Worm (Caenorhabditis elegans): ENCODE measurements around the gene rhi-1.

The rhi-1 gene

ce11 chrX:4478503-4478902 is 29.8 kb upstream of the rhi-1 start:
- TF ChIP-seq unc-120 (tag; optimal IDR thresholded peaks at IDR 0.05; ENCODE audit: poor library complexity, severe bottlenecking) (no peak), zip-8 (tag; optimal IDR thresholded peaks at IDR 0.05) (no peak), M03D4.4 (tag; optimal IDR thresholded peaks at IDR 0.05) (no peak), sem-2 (GFP tag; optimal IDR thresholded peaks at IDR 0.05) (no peak), ceh-83 (GFP tag; optimal IDR thresholded peaks at IDR 0.05) (no peak)

ce11 chrX:4479960-4480359 is 28.3 kb upstream of the rhi-1 start:
- no peak for TF ChIP-seq pha-4 (tag; optimal IDR thresholded peaks at IDR 0.05)
- no peak for TF ChIP-seq ceh-83 (GFP tag; optimal IDR thresholded peaks at IDR 0.05)
- TF ChIP-seq sptf-1 (tag; optimal IDR thresholded peaks at IDR 0.05) = no peak
- TF ChIP-seq ceh-39 (tag; optimal IDR thresholded peaks at IDR 0.05) = no peak
- TF ChIP-seq zip-8 (tag; optimal IDR thresholded peaks at IDR 0.05) = no peak
- TF ChIP-seq nhr-12 (tag; optimal IDR thresholded peaks at IDR 0.05) = no peak
- TF ChIP-seq nhr-76 (tag; optimal IDR thresholded peaks at IDR 0.05) = no peak
- no peak for TF ChIP-seq nhr-28 (tag; optimal IDR thresholded peaks at IDR 0.05)
- no peak for TF ChIP-seq unc-39 (tag; optimal IDR thresholded peaks at IDR 0.05)
- no peak for TF ChIP-seq flh-1 (GFP tag; optimal IDR thresholded peaks at IDR 0.05)
- TF ChIP-seq hlh-1 (tag; optimal IDR thresholded peaks at IDR 0.05) = no peak

ce11 chrX:4480800-4481199 is 27.5 kb upstream of the rhi-1 start:
- no peak for TF ChIP-seq lin-13 (tag; optimal IDR thresholded peaks at IDR 0.05)
- no peak for TF ChIP-seq unc-62 (GFP tag; optimal IDR thresholded peaks at IDR 0.05)
- no peak for TF ChIP-seq M03D4.4 (tag; optimal IDR thresholded peaks at IDR 0.05)
- no peak for TF ChIP-seq sem-2 (GFP tag; optimal IDR thresholded peaks at IDR 0.05)
- TF ChIP-seq nhr-2 (tag; optimal IDR thresholded peaks at IDR 0.05) = no peak
- no peak for TF ChIP-seq cnd-1 (tag; optimal IDR thresholded peaks at IDR 0.05)
- TF ChIP-seq ceh-83 (GFP tag; optimal IDR thresholded peaks at IDR 0.05) = no peak
- TF ChIP-seq tbx-8 (GFP tag; optimal IDR thresholded peaks at IDR 0.05) = no peak

ce11 chrX:4484072-4484471 is 24.2 kb upstream of the rhi-1 start:
- no peak for TF ChIP-seq ztf-11 (tag; optimal IDR thresholded peaks at IDR 0.05)
- no peak for TF ChIP-seq nhr-2 (tag; optimal IDR thresholded peaks at IDR 0.05)
- no peak for TF ChIP-seq unc-39 (tag; optimal IDR thresholded peaks at IDR 0.05)
- TF ChIP-seq mls-2 (tag; optimal IDR thresholded peaks at IDR 0.05) = no peak
- TF ChIP-seq M03D4.4 (tag; optimal IDR thresholded peaks at IDR 0.05) = no peak

- TF ChIP-seq nhr-12 (tag; optimal IDR thresholded peaks at IDR 0.05) (no peak), ces-1 (GFP tag; optimal IDR thresholded peaks at IDR 0.05) (peak; percentile 8), ceh-39 (tag; optimal IDR thresholded peaks at IDR 0.05) (no peak), nhr-76 (tag; optimal IDR thresholded peaks at IDR 0.05) (no peak)
These were observed 19.4 kb upstream of the rhi-1 start, which contains the start of gene ncr-1 for ce11 chrX:4488807-4489336. ncr-1 (minus strand) TSS chrX:4488857.

- TF ChIP-seq unc-62 (GFP tag; optimal IDR thresholded peaks at IDR 0.05) (no peak), ces-1 (GFP tag; optimal IDR thresholded peaks at IDR 0.05) (peak; percentile 15)
These were observed 17.9 kb upstream of the rhi-1 start for ce11 chrX:4490400-4490799.

ce11 chrX:4492199-4492598 is 16.1 kb upstream of the rhi-1 start, which contains the start of gene F46H6.5:
F46H6.5 (minus strand) TSS chrX:4492208.
- TF ChIP-seq bed-3 (GFP tag; optimal IDR thresholded peaks at IDR 0.05) (no peak), nhr-28 (tag; optimal IDR thresholded peaks at IDR 0.05) (no peak), snpc-4 (tag; optimal IDR thresholded peaks at IDR 0.05) (no peak), lin-13 (tag; optimal IDR thresholded peaks at IDR 0.05) (no peak), ceh-43 (GFP tag; optimal IDR thresholded peaks at IDR 0.05) (no peak), unc-62 (GFP tag; optimal IDR thresholded peaks at IDR 0.05) (no peak), ham-2 (GFP tag; optimal IDR thresholded peaks at IDR 0.05) (no peak), mep-1 (tag; optimal IDR thresholded peaks at IDR 0.05) (no peak), mab-5 (tag; optimal IDR thresholded peaks at IDR 0.05) (no peak), ceh-83 (GFP tag; optimal IDR thresholded peaks at IDR 0.05) (no peak), hlh-1 (tag; optimal IDR thresholded peaks at IDR 0.05) (no peak), flh-1 (GFP tag; optimal IDR thresholded peaks at IDR 0.05) (no peak), nhr-237 (tag; optimal IDR thresholded peaks at IDR 0.05) (no peak), zip-8 (tag; optimal IDR thresholded peaks at IDR 0.05) (no peak), ztf-11 (tag; optimal IDR thresholded peaks at IDR 0.05) (no peak), lsy-2 (tag; optimal IDR thresholded peaks at IDR 0.05) (no peak), tbx-8 (GFP tag; optimal IDR thresholded peaks at IDR 0.05) (no peak), blmp-1 (tag; optimal IDR thresholded peaks at IDR 0.05) (no peak)

All from whole organism, mixed stage, embryonic.